Fruit fly (Drosophila melanogaster): ENCODE data around the gene simj.

dm6 chr3L:10629969-10630368 lies 34.6 kb upstream of the simj start, which contains the start of gene CG42536:
- no peak for TF ChIP-seq CG8478 (optimal IDR thresholded peaks at IDR 0.05)
- no peak for TF ChIP-seq CTCF (optimal IDR thresholded peaks at IDR 0.05)
